Fruit fly (Drosophila melanogaster) whole organism, pupa: ENCODE measurements around the gene Taf8.
A peak's percentile ranks its signal among the peaks of the same experiment; 100 is the strongest.

Source experiments
- CG10348 ChIP-seq: fragments of 200-800 bp; sonication (Bioruptor generic); IDR thresholded peaks from 2 replicates; pipeline ENCODE4 v1.3.6; 2022; ENCODE audit warnings: missing biosample characterization, missing genetic modification characterization
- CG12605 ChIP-seq: fragments of 200-800 bp; sonication (Bioruptor generic); IDR thresholded peaks from 2 replicates; pipeline ENCODE4 v1.3.6; 2022; ENCODE audit warnings: missing biosample characterization, missing genetic modification characterization
- CG13204 ChIP-seq: fragments of 200-800 bp; sonication (Bioruptor generic); optimal IDR thresholded peaks from 2 replicates; lab custom pipeline; 2018; ENCODE audit warnings: missing biosample characterization, mild to moderate bottlenecking, missing genetic modification characterization, moderate library complexity
- CG14655 ChIP-seq: fragments of 200-800 bp; sonication (Bioruptor generic); optimal IDR thresholded peaks from 3 replicates; lab custom pipeline; 2017; ENCODE audit warnings: mild to moderate bottlenecking, missing biosample characterization, missing genetic modification reagents, missing genetic modification characterization
- CG15710 ChIP-seq: fragments of 200-800 bp; sonication (Bioruptor generic); optimal IDR thresholded peaks from 2 replicates; lab custom pipeline; 2018; ENCODE audit warnings: missing biosample characterization, mild to moderate bottlenecking, missing genetic modification characterization, moderate library complexity
- CG17806 ChIP-seq: fragments of 200-800 bp; sonication (Bioruptor generic); optimal IDR thresholded peaks from 2 replicates; lab custom pipeline; 2018; ENCODE audit warnings: missing biosample characterization, mild to moderate bottlenecking, missing genetic modification characterization, moderate library complexity
- CG32121 ChIP-seq: fragments of 200-800 bp; sonication (Bioruptor generic); IDR thresholded peaks from 2 replicates; pipeline ENCODE4 v1.3.6; 2022; ENCODE audit warnings: missing biosample characterization, missing genetic modification characterization
- CG34367 ChIP-seq: fragments of 200-800 bp; sonication (Bioruptor generic); optimal IDR thresholded peaks from 2 replicates; lab custom pipeline; 2018; ENCODE audit warnings: missing biosample characterization, mild to moderate bottlenecking, missing genetic modification characterization
- CG4496 ChIP-seq: fragments of 200-800 bp; sonication (Bioruptor generic); IDR thresholded peaks from 3 replicates; pipeline ENCODE4 v1.3.6; 2022; ENCODE audit warnings: missing biosample characterization, missing genetic modification characterization
- CG8159 ChIP-seq: fragments of 200-800 bp; sonication (Bioruptor generic); optimal IDR thresholded peaks from 3 replicates; lab custom pipeline; 2018; ENCODE audit warnings: missing biosample characterization, mild to moderate bottlenecking, missing genetic modification characterization, moderate library complexity
- CG8301 ChIP-seq: fragments of 200-800 bp; sonication (Bioruptor generic); optimal IDR thresholded peaks from 2 replicates; lab custom pipeline; 2018; ENCODE audit warnings: missing biosample characterization, mild to moderate bottlenecking, missing genetic modification characterization
- CG9948 ChIP-seq: fragments of 200-800 bp; sonication (Bioruptor generic); optimal IDR thresholded peaks from 2 replicates; lab custom pipeline; 2018; ENCODE audit warnings: missing biosample characterization, mild to moderate bottlenecking, missing genetic modification characterization, moderate library complexity
- D1 ChIP-seq: fragments of 200-800 bp; sonication (Bioruptor generic); optimal IDR thresholded peaks from 2 replicates; lab custom pipeline; 2018; ENCODE audit warnings: missing biosample characterization, mild to moderate bottlenecking, missing genetic modification characterization, moderate library complexity
- EcR ChIP-seq: fragments of 200-800 bp; sonication (Bioruptor generic); optimal IDR thresholded peaks from 3 replicates; lab custom pipeline; 2019; ENCODE audit warnings: missing biosample characterization, missing genetic modification characterization, mild to moderate bottlenecking, moderate library complexity, missing genetic modification reagents
- Ets98B ChIP-seq: fragments of 200-800 bp; sonication (Bioruptor generic); IDR thresholded peaks from 2 replicates; pipeline ENCODE4 v1.3.6; 2022; ENCODE audit warnings: missing biosample characterization, missing genetic modification characterization
- Pif1A ChIP-seq: fragments of 200-800 bp; sonication (Bioruptor generic); optimal IDR thresholded peaks from 3 replicates; lab custom pipeline; 2016; ENCODE audit warnings: missing biosample characterization, missing genetic modification characterization
- Pif1B ChIP-seq: fragments of 200-800 bp; sonication (Bioruptor generic); optimal IDR thresholded peaks from 3 replicates; lab custom pipeline; 2016; ENCODE audit warnings: missing biosample characterization, missing genetic modification characterization
- Snoo ChIP-seq: fragments of 200-800 bp; sonication (Bioruptor generic); optimal IDR thresholded peaks from 3 replicates; lab custom pipeline; 2017; ENCODE audit warnings: missing biosample characterization, mild to moderate bottlenecking, missing genetic modification characterization, inconsistent platforms
- fd96Ca ChIP-seq: fragments of 200-800 bp; sonication (Bioruptor generic); IDR thresholded peaks from 3 replicates; pipeline ENCODE4 v1.3.6; 2022; ENCODE audit warnings: missing biosample characterization, missing genetic modification characterization
- gl ChIP-seq: fragments of 200-800 bp; sonication (Bioruptor generic); optimal IDR thresholded peaks from 2 replicates; lab custom pipeline; 2018; ENCODE audit warnings: missing biosample characterization, mild to moderate bottlenecking, missing genetic modification characterization
- rn ChIP-seq: fragments of 200-800 bp; sonication (Bioruptor generic); IDR thresholded peaks from 2 replicates; pipeline ENCODE4 v1.3.6; 2022; ENCODE audit warnings: missing biosample characterization, missing genetic modification characterization

Gene Taf8

dm6 chrX:18083528-18084365, 18.0 kb upstream of the Taf8 start:
- no peak for TF ChIP-seq Pif1A (GFP tag; lab: Kevin White, UChicago)
- TF ChIP-seq CG32121 (GFP tag; lab: Robert Waterston, UW) = peak; percentile 35; the same call in 1 of the 2 replicates
- TF ChIP-seq CG34367 = no peak
- no peak for TF ChIP-seq CG4496
- no peak for TF ChIP-seq Pif1B

dm6 chrX:18084614-18085469, 16.9 kb upstream of the Taf8 start:
- TF ChIP-seq CG32121 (GFP tag; lab: Robert Waterston, UW) (0 out of 2 replicates have a peak, but pooled peaks have one; percentile 24), CG10348 (no peak)

dm6 chrX:18085470-18085797, 16.3 kb upstream of the Taf8 start, which contains the start of gene Ada3:
Gene Ada3, plus strand, starts transcription at chrX:18085761.
- TF ChIP-seq CG13204 (GFP tag; lab: Kevin White, UChicago) (peak; percentile 18), CG9948 (tag; lab: Kevin White, UChicago) (peak; percentile 71), Pif1A (GFP tag; lab: Kevin White, UChicago) (peak; percentile 62), CG8301 (tag; lab: Kevin White, UChicago) (peak; percentile 60), rn (GFP tag; lab: Robert Waterston, UW) (peak; percentile 30; the same call in 1 of the 2 replicates), CG15710 (tag; lab: Kevin White, UChicago) (peak; percentile 74), CG8159 (tag; lab: Kevin White, UChicago) (peak; percentile 72), CG14655 (peak; percentile 73), gl (no peak), Ets98B (GFP tag; lab: Robert Waterston, UW) (peak; percentile 66), CG10348 (no peak), fd96Ca (GFP tag; lab: Robert Waterston, UW) (peak; percentile 59; the same call in 2 of the 3 replicates), Snoo (tag; lab: Kevin White, UChicago) (peak; percentile 70), CG17806 (tag; lab: Kevin White, UChicago) (peak; percentile 57), CG34367 (peak; percentile 48), CG4496 (peak; percentile 77), EcR (no peak), D1 (tag; lab: Kevin White, UChicago) (no peak), Pif1B (peak; percentile 36), CG32121 (GFP tag; lab: Robert Waterston, UW) (0 out of 2 replicates have a peak, but pooled peaks have one; percentile 27), CG12605 (0 out of 2 replicates have a peak, but pooled peaks have one; percentile 22)
- TF ChIP-seq, all 21 proteins: peak for 17

dm6 chrX:18088432-18088831, 13.3 kb upstream of the Taf8 start, which contains the start of gene CG7536:
Gene CG7536, minus strand, starts transcription at chrX:18088532.
- TF ChIP-seq CG10348 (no peak), Pif1B (no peak), CG8301 (tag; lab: Kevin White, UChicago) (no peak), D1 (tag; lab: Kevin White, UChicago) (no peak), Pif1A (GFP tag; lab: Kevin White, UChicago) (no peak), fd96Ca (GFP tag; lab: Robert Waterston, UW) (no peak), CG32121 (GFP tag; lab: Robert Waterston, UW) (no peak), Snoo (tag; lab: Kevin White, UChicago) (no peak), Ets98B (GFP tag; lab: Robert Waterston, UW) (no peak), EcR (no peak), CG12605 (no peak), CG4496 (no peak), CG34367 (no peak)

dm6 chrX:18090333-18090732, 11.4 kb upstream of the Taf8 start, which contains the start of gene Swt1:
Gene Swt1, minus strand, starts transcription at chrX:18090509.
- TF ChIP-seq CG34367 (no peak), CG8301 (tag; lab: Kevin White, UChicago) (no peak), fd96Ca (GFP tag; lab: Robert Waterston, UW) (no peak), CG10348 (no peak), rn (GFP tag; lab: Robert Waterston, UW) (no peak), CG15710 (tag; lab: Kevin White, UChicago) (no peak), Pif1A (GFP tag; lab: Kevin White, UChicago) (no peak), CG8159 (tag; lab: Kevin White, UChicago) (no peak), CG14655 (no peak), gl (no peak)

dm6 chrX:18091159-18091676, 10.6 kb upstream of the Taf8 start, which contains the start of gene scu:
Gene scu, plus strand, starts transcription at chrX:18091259.
- TF ChIP-seq CG9948 (tag; lab: Kevin White, UChicago) (peak; percentile 29), D1 (tag; lab: Kevin White, UChicago) (no peak), rn (GFP tag; lab: Robert Waterston, UW) (no peak), Ets98B (GFP tag; lab: Robert Waterston, UW) (peak; percentile 67), gl (peak; percentile 95), CG4496 (peak; percentile 79), Pif1B (peak; percentile 83), CG13204 (GFP tag; lab: Kevin White, UChicago) (peak; percentile 83), CG8159 (tag; lab: Kevin White, UChicago) (peak; percentile 59), CG17806 (tag; lab: Kevin White, UChicago) (peak; percentile 50), CG14655 (peak; percentile 79), CG12605 (peak; percentile 81; the same call in 1 of the 2 replicates), fd96Ca (GFP tag; lab: Robert Waterston, UW) (peak; percentile 55; the same call in 1 of the 3 replicates), Pif1A (GFP tag; lab: Kevin White, UChicago) (peak; percentile 79), CG10348 (no peak), CG34367 (peak; percentile 73), EcR (peak; percentile 42), CG8301 (tag; lab: Kevin White, UChicago) (peak; percentile 70), CG32121 (GFP tag; lab: Robert Waterston, UW) (peak; percentile 52; the same call in 1 of the 2 replicates), CG15710 (tag; lab: Kevin White, UChicago) (peak; percentile 37), Snoo (tag; lab: Kevin White, UChicago) (peak; percentile 58)
